Fruit fly (Drosophila melanogaster): ENCODE results near the gene RpL21.

DNA sequence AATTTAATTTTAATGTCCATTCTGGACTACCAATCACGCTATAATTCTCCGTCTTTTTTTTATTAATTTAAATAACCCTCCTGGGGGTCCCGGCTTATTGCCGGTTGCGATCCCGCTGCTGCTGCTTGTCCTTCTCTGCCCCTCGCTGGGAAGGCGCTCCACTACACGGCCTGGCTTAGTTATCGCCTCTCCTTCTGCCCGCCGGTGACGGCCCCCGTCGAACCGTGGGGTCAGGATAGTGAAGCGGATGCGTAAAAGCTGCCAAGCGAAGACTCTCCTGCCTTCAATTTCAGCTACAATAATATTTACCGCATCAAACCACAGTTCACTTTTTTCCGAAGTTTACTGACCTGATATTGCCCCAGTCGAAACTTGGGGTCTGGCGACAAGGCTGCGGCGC is 34.2 kb upstream of the RpL21 start:
- TF ChIP-seq insv (optimal IDR thresholded peaks at IDR 0.05) (no peak), Sin3A (optimal IDR thresholded peaks at IDR 0.05) (no peak), h (optimal IDR thresholded peaks at IDR 0.05) (no peak)
